Worm (Caenorhabditis elegans): ENCODE results near the gene twk-39.

DNA sequence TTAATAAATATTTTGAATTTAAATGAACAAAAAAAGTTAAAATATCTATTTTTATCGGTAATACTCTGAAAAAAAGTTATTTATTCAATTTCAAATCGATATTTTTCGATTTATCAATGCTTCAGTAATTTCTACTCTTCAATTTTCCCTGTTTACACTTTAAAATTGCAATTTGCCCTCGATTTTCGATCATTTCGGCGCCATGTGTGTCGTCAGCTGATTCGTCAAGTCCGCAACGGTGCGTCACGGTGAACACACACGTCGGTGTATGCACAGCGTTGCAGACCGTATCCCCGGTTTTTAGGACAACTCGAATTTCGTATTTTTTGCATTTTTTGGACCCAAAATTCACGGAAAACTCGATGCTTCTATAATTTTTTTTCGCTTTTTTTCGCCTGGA, 27.7 kb downstream of the twk-39 start, which contains the start of gene C18D11.3:
- TF ChIP-seq snpc-1.3 (tag; optimal IDR thresholded peaks at IDR 0.05; ENCODE audit: insufficient read depth) (no peak), pha-4 (tag; optimal IDR thresholded peaks at IDR 0.05) (peak; percentile 64), unc-62 (GFP tag; optimal IDR thresholded peaks at IDR 0.05) (no peak), ama-1 (optimal IDR thresholded peaks at IDR 0.05) (no peak), ama-1 (GFP tag; optimal IDR thresholded peaks at IDR 0.05) (no peak), hsf-1 (GFP tag; IDR thresholded peaks at IDR 0.05) (0 out of 2 replicates have a peak, but pooled peaks have one; percentile 37), mel-28 (tag; optimal IDR thresholded peaks at IDR 0.05; ENCODE audit: borderline replicate concordance) (no peak)
